Fruit fly (Drosophila melanogaster): Measurements from ENCODE around the gene CG31068.

The CG31068 gene

dm6 chr3R:27274533-27275447 lies 41.3 kb downstream of the CG31068 start, which contains the start of gene CG5938:
Gene CG5938, plus strand, starts transcription at chr3R:27274794.
- TF ChIP-seq noc (tag; optimal IDR thresholded peaks at IDR 0.05): peak; percentile 24

DNA sequence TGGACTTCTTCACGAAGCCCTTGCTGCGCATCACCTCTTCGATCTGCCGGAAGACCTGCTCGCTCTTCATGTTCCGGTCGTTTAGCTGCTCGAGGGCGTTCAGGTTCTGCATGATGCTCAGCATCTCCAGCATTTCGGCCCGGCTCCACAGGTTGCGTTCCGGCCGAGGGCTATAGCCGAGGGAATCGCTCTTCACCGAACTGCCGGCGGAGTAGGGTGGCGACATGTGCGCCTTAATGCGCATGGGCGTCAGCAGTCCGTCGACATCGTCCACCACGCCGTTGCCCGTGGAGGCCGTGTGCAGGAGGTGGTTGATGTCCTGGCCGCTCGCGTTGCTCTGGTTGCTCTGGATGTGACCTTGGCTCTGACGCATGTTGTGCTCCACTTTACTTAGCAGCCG lies 46.0 kb downstream of the CG31068 start:
- TF ChIP-seq noc (tag; optimal IDR thresholded peaks at IDR 0.05): no peak

dm6 chr3R:27281022-27281810 lies 47.7 kb downstream of the CG31068 start:
- TF ChIP-seq noc (tag; optimal IDR thresholded peaks at IDR 0.05): peak; percentile 92

DNA sequence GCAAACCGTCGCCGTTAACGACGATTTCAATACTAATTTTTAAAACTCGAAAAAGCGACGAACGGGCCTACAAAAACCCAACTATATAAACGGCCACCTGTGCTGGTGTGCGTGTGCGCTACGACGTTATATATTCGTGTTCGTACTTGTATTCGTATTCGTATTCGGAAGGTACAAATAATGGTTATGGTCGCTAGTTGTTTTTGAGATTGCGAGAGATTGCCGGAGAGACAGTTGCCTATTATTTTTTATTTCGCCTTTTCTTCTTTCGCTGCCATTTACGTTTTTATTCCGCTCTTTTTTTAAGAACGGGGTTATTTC lies 48.3 kb downstream of the CG31068 start:
- no peak for TF ChIP-seq noc (tag; optimal IDR thresholded peaks at IDR 0.05)

dm6 chr3R:27282286-27282685 lies 48.8 kb downstream of the CG31068 start, which contains the start of gene mrt:
Gene mrt, minus strand, starts transcription at chr3R:27282661.
- peak; percentile 63 for TF ChIP-seq noc (tag; optimal IDR thresholded peaks at IDR 0.05)

DNA sequence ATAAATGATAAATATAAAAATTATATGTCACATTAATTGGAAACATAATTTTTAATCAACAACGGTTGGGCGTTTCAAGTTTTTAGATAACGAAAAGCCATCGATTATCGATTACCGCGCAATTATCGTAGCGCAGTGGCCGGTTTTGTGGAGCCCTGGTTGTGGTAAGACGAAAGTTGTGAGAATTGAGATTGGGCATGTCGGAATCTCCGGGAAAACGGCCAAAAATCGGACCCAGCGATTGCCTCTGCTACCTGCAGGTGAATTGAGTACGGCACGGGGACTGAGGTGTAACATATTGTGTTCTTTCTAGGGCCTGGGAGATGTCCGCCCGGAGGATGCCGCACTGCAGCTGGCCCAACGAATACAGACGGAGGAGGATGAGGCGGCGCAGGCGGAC lies 50.1 kb downstream of the CG31068 start, which contains the start of gene CG3368:
TSS of gene CG3368 (plus strand) at position 136 of the 400 bp plus-strand sequence.
- TF ChIP-seq noc (tag; optimal IDR thresholded peaks at IDR 0.05): no peak

All from whole organism, larva.